Worm (Caenorhabditis elegans): ENCODE measurements around the gene gldi-4.

gldi-4 gene

DNA sequence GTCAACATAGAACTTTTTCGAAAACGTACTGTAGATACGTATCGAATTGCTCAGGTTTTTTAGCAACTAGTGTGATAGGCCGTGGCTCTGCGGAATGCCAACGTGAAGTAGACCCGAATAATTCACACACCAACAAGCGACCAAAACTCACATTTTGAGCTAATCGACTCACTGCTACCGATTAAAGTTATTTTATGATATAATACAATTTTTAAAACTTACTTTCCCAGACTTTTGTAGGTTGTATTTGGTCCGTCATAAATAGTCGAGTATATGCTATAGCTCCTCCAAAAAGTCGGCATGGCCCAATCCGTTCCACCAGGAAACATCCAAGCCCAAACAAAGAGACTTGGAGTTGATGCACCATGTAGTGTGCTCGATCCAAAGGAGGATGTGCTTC lies 6.6 kb upstream of the gldi-4 start, which contains the start of gene C25A8.1:
TSS of gene C25A8.1 (plus strand) at position 301 of the 400 bp plus-strand sequence.
- TF ChIP-seq nfya-1 (tag; optimal IDR thresholded peaks at IDR 0.05) (no peak), ceh-18 (tag; optimal IDR thresholded peaks at IDR 0.05) (no peak), odd-2 (tag; optimal IDR thresholded peaks at IDR 0.05) (no peak), fax-1 (tag; optimal IDR thresholded peaks at IDR 0.05) (no peak), sox-4 (tag; optimal IDR thresholded peaks at IDR 0.05) (no peak), C38D4.7 (GFP tag; optimal IDR thresholded peaks at IDR 0.05) (no peak), ama-1 (optimal IDR thresholded peaks at IDR 0.05) (no peak), ceh-19 (GFP tag; optimal IDR thresholded peaks at IDR 0.05) (no peak), dve-1 (tag; optimal IDR thresholded peaks at IDR 0.05) (no peak), ceh-48 (tag; optimal IDR thresholded peaks at IDR 0.05) (no peak), elt-2 (tag; optimal IDR thresholded peaks at IDR 0.05) (no peak), unc-55 (GFP tag; optimal IDR thresholded peaks at IDR 0.05) (no peak), ttx-3 (tag; optimal IDR thresholded peaks at IDR 0.05) (no peak), hlh-6 (tag; optimal IDR thresholded peaks at IDR 0.05) (no peak), pat-9 (tag; optimal IDR thresholded peaks at IDR 0.05) (no peak), lin-11 (tag; optimal IDR thresholded peaks at IDR 0.05) (no peak)

DNA sequence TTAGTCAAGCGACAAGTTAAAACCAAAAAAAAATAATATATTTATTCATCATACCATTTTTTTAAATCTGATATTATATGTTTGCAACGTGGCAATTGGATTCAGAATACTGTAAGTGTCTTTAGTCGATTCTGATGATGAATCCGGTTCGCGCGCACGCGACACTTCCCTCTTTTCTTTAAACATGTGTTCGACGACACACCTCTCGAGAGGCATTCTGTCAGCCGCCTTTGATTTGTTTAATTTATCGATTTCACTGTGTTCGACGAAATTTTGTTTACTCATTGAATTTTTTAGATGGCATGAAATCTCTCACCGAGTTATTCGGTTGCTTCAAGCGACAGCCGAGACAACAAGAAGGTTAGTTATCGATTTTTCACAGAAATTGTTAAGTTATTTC lies 5.7 kb upstream of the gldi-4 start, which contains the start of gene trxr-1:
TSS of gene trxr-1 (plus strand) at position 227 of the 400 bp plus-strand sequence.
- TF ChIP-seq C08G9.2 (tag; optimal IDR thresholded peaks at IDR 0.05) (no peak), ahr-1 (tag; optimal IDR thresholded peaks at IDR 0.05) (no peak), hlh-30 (tag; optimal IDR thresholded peaks at IDR 0.05; ENCODE audit: insufficient read depth) (no peak), ama-1 (optimal IDR thresholded peaks at IDR 0.05) (no peak), eyg-1 (tag; optimal IDR thresholded peaks at IDR 0.05) (no peak), ceh-9 (tag; optimal IDR thresholded peaks at IDR 0.05) (no peak), ceh-18 (tag; optimal IDR thresholded peaks at IDR 0.05) (no peak), sox-2 (GFP tag; IDR thresholded peaks at IDR 0.05) (no peak), lin-11 (tag; optimal IDR thresholded peaks at IDR 0.05) (no peak)

DNA sequence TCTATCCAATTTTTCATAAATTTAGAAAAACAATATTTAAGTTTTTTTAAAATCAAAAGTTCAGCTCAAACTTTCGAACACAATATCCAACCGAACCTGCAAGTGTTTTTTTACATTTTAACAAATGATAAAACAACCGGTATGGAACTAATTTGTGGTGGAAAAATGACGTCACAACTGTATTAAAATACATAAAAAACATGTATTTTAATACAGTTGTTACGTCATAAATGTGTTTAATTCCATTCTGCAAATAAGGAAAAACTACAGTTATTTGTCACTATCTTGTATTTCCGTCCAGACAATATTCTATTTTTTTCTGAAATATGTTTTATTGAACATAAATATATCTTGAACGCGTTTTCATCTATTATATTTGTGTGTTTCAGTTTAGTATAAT lies 5.2 kb upstream of the gldi-4 start:
- TF ChIP-seq ttx-3 (tag; optimal IDR thresholded peaks at IDR 0.05) (no peak), ceh-19 (GFP tag; optimal IDR thresholded peaks at IDR 0.05) (no peak), madf-2 (tag; optimal IDR thresholded peaks at IDR 0.05) (no peak), Y22D7AL.16 (tag; optimal IDR thresholded peaks at IDR 0.05) (no peak), unc-55 (GFP tag; optimal IDR thresholded peaks at IDR 0.05) (no peak), fkh-10 (GFP tag; optimal IDR thresholded peaks at IDR 0.05) (no peak), tbx-2 (tag; optimal IDR thresholded peaks at IDR 0.05) (no peak), ceh-22 (tag; optimal IDR thresholded peaks at IDR 0.05) (no peak), ahr-1 (tag; optimal IDR thresholded peaks at IDR 0.05) (no peak), ceh-31 (tag; optimal IDR thresholded peaks at IDR 0.05) (no peak), unc-3 (GFP tag; conservative IDR thresholded peaks at IDR 0.05) (no peak), unc-3 (tag; optimal IDR thresholded peaks at IDR 0.05) (no peak), nfya-1 (tag; optimal IDR thresholded peaks at IDR 0.05) (no peak), nhr-232 (tag; optimal IDR thresholded peaks at IDR 0.05) (no peak), ama-1 (optimal IDR thresholded peaks at IDR 0.05) (no peak), fax-1 (tag; optimal IDR thresholded peaks at IDR 0.05) (no peak), C08G9.2 (tag; optimal IDR thresholded peaks at IDR 0.05) (no peak), dmd-4 (tag; optimal IDR thresholded peaks at IDR 0.05; ENCODE audit: borderline replicate concordance) (no peak)

ce11 chrIV:7012731-7013445 lies 4.5 kb upstream of the gldi-4 start:
- no peak for TF ChIP-seq hlh-13 (GFP tag; optimal IDR thresholded peaks at IDR 0.05)
- no peak for TF ChIP-seq npax-4 (tag; optimal IDR thresholded peaks at IDR 0.05)
- TF ChIP-seq pha-2 (tag; optimal IDR thresholded peaks at IDR 0.05), result no peak
- TF ChIP-seq fkh-6 (tag; optimal IDR thresholded peaks at IDR 0.05), result no peak
- no peak for TF ChIP-seq K02D7.2 (tag; optimal IDR thresholded peaks at IDR 0.05)
- no peak for TF ChIP-seq ets-4 (tag; optimal IDR thresholded peaks at IDR 0.05)
- no peak for TF ChIP-seq unc-42 (tag; optimal IDR thresholded peaks at IDR 0.05)
- TF ChIP-seq nhr-11 (tag; optimal IDR thresholded peaks at IDR 0.05), result no peak
- no peak for TF ChIP-seq pros-1 (tag; optimal IDR thresholded peaks at IDR 0.05)
- TF ChIP-seq ceh-30 (tag; optimal IDR thresholded peaks at IDR 0.05), result no peak
- TF ChIP-seq ceh-19 (GFP tag; optimal IDR thresholded peaks at IDR 0.05), result no peak
- no peak for TF ChIP-seq hlh-15 (tag; optimal IDR thresholded peaks at IDR 0.05)
- no peak for TF ChIP-seq pax-1 (tag; optimal IDR thresholded peaks at IDR 0.05)
- no peak for TF ChIP-seq ceh-22 (tag; optimal IDR thresholded peaks at IDR 0.05)
- TF ChIP-seq unc-3 (GFP tag; conservative IDR thresholded peaks at IDR 0.05), result no peak
- no peak for TF ChIP-seq unc-3 (tag; optimal IDR thresholded peaks at IDR 0.05)
- TF ChIP-seq nfya-1 (tag; optimal IDR thresholded peaks at IDR 0.05), result no peak
